Fruit fly (Drosophila melanogaster) S2 (cell line): ENCODE data around the gene Grl62a.

Source experiments
- CG8478 ChIP-seq: fragments of >200 bp; optimal IDR thresholded peaks from 2 replicates; lab custom pipeline; 2018
- CTCF ChIP-seq, 2 experiments: fragments of >200 bp; optimal IDR thresholded peaks; 2 replicates each; lab custom pipeline; 2018

- no peak for TF ChIP-seq CTCF (optimal IDR thresholded peaks at IDR 0.05; lab: Kevin White, UChicago)
- TF ChIP-seq CG8478 (lab: Kevin White, UChicago): no peak
These were observed 16.2 kb downstream of the Grl62a start, which contains the start of gene CG42841 for dm6 chr3L:2005551-2005950.
